Worm (Caenorhabditis elegans) whole organism, mixed stage, embryonic: ENCODE results near the gene T22C8.4.

Experiments used
- M03D4.4 ChIP-seq: sonication (generic microtip); optimal IDR thresholded peaks from 2 replicates; lab custom pipeline; 2017; ENCODE audit warnings: mild to moderate bottlenecking, missing genetic modification characterization, missing compliant biosample characterization
- bed-3 ChIP-seq: fragments of 200-800 bp; sonication (Bioruptor generic); optimal IDR thresholded peaks from 3 replicates; lab custom pipeline; 2018; ENCODE audit warnings: mild to moderate bottlenecking, missing genetic modification characterization, moderate library complexity, missing compliant biosample characterization
- blmp-1 ChIP-seq: fragments of 150-350 bp; optimal IDR thresholded peaks from 2 replicates; lab custom pipeline; 2014; ENCODE audit warnings: missing biosample characterization, missing genetic modification characterization
- ceh-39 ChIP-seq: fragments of 150-350 bp; optimal IDR thresholded peaks from 2 replicates; lab custom pipeline; 2014; ENCODE audit warnings: missing biosample characterization, missing genetic modification characterization
- ceh-43 ChIP-seq: fragments of 200-800 bp; sonication (Bioruptor generic); optimal IDR thresholded peaks from 2 replicates; lab custom pipeline; 2018; ENCODE audit warnings: mild to moderate bottlenecking, missing genetic modification characterization, moderate library complexity, missing compliant biosample characterization
- ceh-83 ChIP-seq: fragments of 200-800 bp; sonication (Bioruptor generic); optimal IDR thresholded peaks from 2 replicates; lab custom pipeline; 2018; ENCODE audit warnings: mild to moderate bottlenecking, missing genetic modification characterization, missing compliant biosample characterization
- ces-1 ChIP-seq: fragments of 150-350 bp; optimal IDR thresholded peaks from 2 replicates; lab custom pipeline; 2014; ENCODE audit warnings: missing biosample characterization, missing genetic modification reagents, missing genetic modification characterization
- cnd-1 ChIP-seq: fragments of 200-800 bp; sonication (Bioruptor generic); optimal IDR thresholded peaks from 2 replicates; lab custom pipeline; 2018; ENCODE audit warnings: mild to moderate bottlenecking, missing genetic modification characterization, missing compliant biosample characterization
- drap-1 ChIP-seq: fragments of 200-800 bp; sonication (Bioruptor generic); optimal IDR thresholded peaks from 3 replicates; lab custom pipeline; 2018; ENCODE audit warnings: mild to moderate bottlenecking, missing genetic modification characterization, missing compliant biosample characterization
- elt-1 ChIP-seq: sonication (generic microtip); optimal IDR thresholded peaks from 2 replicates; lab custom pipeline; 2017; ENCODE audit warnings: missing genetic modification characterization, mild to moderate bottlenecking, missing compliant biosample characterization, antibody characterized with exemption, moderate library complexity, borderline replicate concordance; ENCODE audit not compliant: insufficient read depth
- elt-3 ChIP-seq: fragments of 150-350 bp; optimal IDR thresholded peaks from 2 replicates; lab custom pipeline; 2014; ENCODE audit warnings: missing biosample characterization, missing genetic modification characterization
- flh-1 ChIP-seq: fragments of 200-800 bp; sonication (Bioruptor generic); optimal IDR thresholded peaks from 2 replicates; lab custom pipeline; 2018; ENCODE audit warnings: mild to moderate bottlenecking, missing genetic modification characterization, moderate library complexity, missing compliant biosample characterization
- ham-2 ChIP-seq: fragments of 200-800 bp; sonication (Bioruptor generic); optimal IDR thresholded peaks from 2 replicates; lab custom pipeline; 2018; ENCODE audit warnings: mild to moderate bottlenecking, missing genetic modification characterization, missing compliant biosample characterization
- hlh-1 ChIP-seq: fragments of 150-350 bp; optimal IDR thresholded peaks from 2 replicates; lab custom pipeline; 2014; ENCODE audit warnings: missing biosample characterization, missing genetic modification reagents, missing genetic modification characterization
- lin-13 ChIP-seq: fragments of 150-350 bp; optimal IDR thresholded peaks from 2 replicates; lab custom pipeline; 2014; ENCODE audit warnings: missing biosample characterization, missing genetic modification characterization
- lin-32 ChIP-seq: fragments of 200-800 bp; sonication (Bioruptor generic); optimal IDR thresholded peaks from 2 replicates; lab custom pipeline; 2018; ENCODE audit warnings: mild to moderate bottlenecking, missing genetic modification characterization, missing compliant biosample characterization
- lsy-2 ChIP-seq: fragments of 150-350 bp; optimal IDR thresholded peaks from 2 replicates; lab custom pipeline; 2014; ENCODE audit warnings: missing biosample characterization, missing genetic modification characterization
- mab-5 ChIP-seq: fragments of 150-350 bp; optimal IDR thresholded peaks from 2 replicates; lab custom pipeline; 2014; ENCODE audit warnings: missing biosample characterization, missing genetic modification characterization
- mep-1 ChIP-seq: fragments of 150-350 bp; optimal IDR thresholded peaks from 2 replicates; lab custom pipeline; 2017; ENCODE audit warnings: missing biosample characterization, missing genetic modification reagents, missing genetic modification characterization, inconsistent platforms
- nhr-12 ChIP-seq: fragments of 150-350 bp; optimal IDR thresholded peaks from 2 replicates; lab custom pipeline; 2014; ENCODE audit warnings: missing biosample characterization, missing genetic modification characterization
- nhr-2 ChIP-seq: fragments of 150-350 bp; optimal IDR thresholded peaks from 2 replicates; lab custom pipeline; 2014; ENCODE audit warnings: missing biosample characterization, missing genetic modification characterization
- nhr-237 ChIP-seq: fragments of 150-350 bp; optimal IDR thresholded peaks from 2 replicates; lab custom pipeline; 2014; ENCODE audit warnings: missing biosample characterization, missing genetic modification characterization
- nhr-76 ChIP-seq: sonication (generic microtip); optimal IDR thresholded peaks from 2 replicates; lab custom pipeline; 2017; ENCODE audit warnings: missing biosample characterization, missing genetic modification characterization
- pha-4 ChIP-seq: fragments of 150-350 bp; optimal IDR thresholded peaks from 2 replicates; lab custom pipeline; 2018; ENCODE audit warnings: missing biosample characterization, missing genetic modification reagents, missing genetic modification characterization
- sem-2 ChIP-seq: fragments of 200-800 bp; sonication (Bioruptor generic); optimal IDR thresholded peaks from 2 replicates; lab custom pipeline; 2018; ENCODE audit warnings: mild to moderate bottlenecking, missing genetic modification characterization, missing compliant biosample characterization
- snpc-4 ChIP-seq: fragments of 150-350 bp; optimal IDR thresholded peaks from 2 replicates; lab custom pipeline; 2014; ENCODE audit warnings: missing biosample characterization, missing genetic modification characterization
- sptf-1 ChIP-seq: sonication (generic microtip); optimal IDR thresholded peaks from 2 replicates; lab custom pipeline; 2017; ENCODE audit warnings: mild to moderate bottlenecking, missing genetic modification characterization, moderate library complexity, missing compliant biosample characterization
- tbx-8 ChIP-seq: fragments of 200-800 bp; sonication (Bioruptor generic); optimal IDR thresholded peaks from 2 replicates; lab custom pipeline; 2018; ENCODE audit warnings: mild to moderate bottlenecking, missing genetic modification characterization, moderate library complexity, missing compliant biosample characterization
- unc-120 ChIP-seq: sonication (generic microtip); optimal IDR thresholded peaks from 2 replicates; lab custom pipeline; 2017; ENCODE audit warnings: missing genetic modification characterization, missing compliant biosample characterization; ENCODE audit not compliant: poor library complexity, severe bottlenecking
- unc-39 ChIP-seq: fragments of 150-350 bp; optimal IDR thresholded peaks from 2 replicates; lab custom pipeline; 2014; ENCODE audit warnings: missing biosample characterization, missing genetic modification characterization
- unc-62 ChIP-seq: fragments of 150-350 bp; optimal IDR thresholded peaks from 2 replicates; lab custom pipeline; 2014; ENCODE audit warnings: missing biosample characterization, missing genetic modification reagents, missing genetic modification characterization
- zip-8 ChIP-seq: fragments of 150-350 bp; optimal IDR thresholded peaks from 2 replicates; lab custom pipeline; 2014; ENCODE audit warnings: missing biosample characterization, missing genetic modification characterization

The T22C8.4 gene

DNA sequence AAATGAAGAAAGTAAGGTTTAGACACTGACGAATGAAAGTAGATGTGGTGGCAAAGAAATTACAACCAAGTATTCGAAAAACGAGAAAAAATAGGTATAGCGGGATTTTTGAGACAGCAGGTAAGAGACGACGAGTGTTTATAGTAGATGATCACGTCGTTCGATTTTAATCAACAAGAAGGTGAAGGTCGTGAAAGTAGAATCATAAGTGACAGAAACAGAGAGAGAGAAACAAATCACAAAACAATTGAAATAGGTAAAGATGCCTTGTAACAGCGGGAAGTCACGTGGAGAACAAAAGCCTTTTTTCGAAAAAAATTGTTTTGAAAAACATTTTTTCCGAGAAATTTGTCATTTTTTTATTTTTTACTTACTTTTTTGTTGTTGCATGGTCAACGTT, 6.8 kb upstream of the T22C8.4 start, which contains the start of gene T22C8.6:
Gene T22C8.6 (minus strand): TSS at position 194 of the 400 bp plus-strand sequence.
- TF ChIP-seq elt-3 (no peak), mab-5 (tag; lab: Kevin White, UChicago) (no peak), elt-1 (tag; lab: Kevin White, UChicago) (no peak), sptf-1 (tag; lab: Kevin White, UChicago) (no peak), unc-120 (no peak), hlh-1 (no peak), lsy-2 (tag; lab: Kevin White, UChicago) (no peak), flh-1 (no peak), zip-8 (no peak), nhr-76 (tag; lab: Kevin White, UChicago) (no peak), ceh-43 (GFP tag; lab: Kevin White, UChicago) (no peak), M03D4.4 (tag; lab: Kevin White, UChicago) (no peak), mep-1 (tag; lab: Kevin White, UChicago) (no peak), blmp-1 (tag; lab: Kevin White, UChicago) (no peak), nhr-237 (no peak)

DNA sequence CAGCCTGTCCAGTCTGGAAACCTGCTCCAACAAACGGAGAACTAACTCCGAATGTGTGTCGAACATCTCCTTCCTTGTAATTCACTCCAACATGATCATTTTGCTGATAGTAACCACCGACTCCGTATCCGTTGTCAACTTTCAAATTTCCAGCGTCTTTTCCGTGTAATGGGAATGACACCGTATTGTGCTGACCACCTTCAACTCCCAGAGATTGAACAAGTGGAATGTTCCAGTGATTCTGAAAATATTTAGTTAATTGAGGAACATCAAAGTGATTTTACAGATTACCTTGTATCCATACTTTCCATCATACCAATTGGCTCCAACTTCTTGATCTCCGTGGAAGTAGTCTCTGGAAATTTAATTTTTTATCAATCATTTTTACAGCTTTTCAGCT, 4.6 kb upstream of the T22C8.4 start:
- TF ChIP-seq pha-4 (tag; lab: Kevin White, UChicago): no peak
- TF ChIP-seq ceh-39 (tag; lab: Kevin White, UChicago): no peak
- no peak for TF ChIP-seq unc-120
- no peak for TF ChIP-seq ham-2 (GFP tag; lab: Kevin White, UChicago)
- no peak for TF ChIP-seq lin-13 (tag; lab: Kevin White, UChicago)
- no peak for TF ChIP-seq mep-1 (tag; lab: Kevin White, UChicago)
- no peak for TF ChIP-seq nhr-12 (tag; lab: Kevin White, UChicago)
- no peak for TF ChIP-seq ceh-83 (GFP tag; lab: Kevin White, UChicago)
- TF ChIP-seq ces-1 (GFP tag; lab: Kevin White, UChicago): no peak
- TF ChIP-seq drap-1: no peak
- TF ChIP-seq tbx-8: no peak

- no peak for TF ChIP-seq ceh-83 (GFP tag; lab: Kevin White, UChicago)
- TF ChIP-seq unc-62 (GFP tag; lab: Kevin White, UChicago): no peak
- no peak for TF ChIP-seq ceh-43 (GFP tag; lab: Kevin White, UChicago)
- TF ChIP-seq nhr-76 (tag; lab: Kevin White, UChicago): no peak
- TF ChIP-seq nhr-12 (tag; lab: Kevin White, UChicago): no peak
- TF ChIP-seq lin-13 (tag; lab: Kevin White, UChicago): no peak
- TF ChIP-seq mab-5 (tag; lab: Kevin White, UChicago): no peak
- no peak for TF ChIP-seq ceh-39 (tag; lab: Kevin White, UChicago)
- no peak for TF ChIP-seq unc-120
- TF ChIP-seq snpc-4 (tag; lab: Kevin White, UChicago): no peak
- TF ChIP-seq nhr-237: no peak
Observed at ce11 chrII:8626598-8626997, 3.3 kb upstream of the T22C8.4 start.

DNA sequence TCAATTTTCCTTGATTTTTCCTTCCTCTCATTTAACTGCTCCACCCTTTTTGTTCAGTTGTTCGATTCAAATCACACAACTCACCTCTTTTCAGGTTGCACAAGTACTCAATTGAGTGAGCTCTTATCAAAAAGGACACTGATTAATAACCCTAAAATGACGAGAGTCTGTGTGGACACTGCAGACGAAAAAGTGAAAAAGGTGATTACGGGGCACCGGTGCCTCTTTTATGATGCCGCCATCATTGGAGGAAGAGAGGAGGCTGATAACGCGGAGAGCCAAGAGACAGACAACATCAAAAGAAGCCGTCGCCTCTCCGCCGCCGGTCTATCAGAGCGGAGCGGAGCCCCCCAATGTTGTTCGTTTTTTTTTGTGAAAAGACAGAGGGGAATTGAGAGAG, 1.9 kb upstream of the T22C8.4 start, which contains the start of gene sptf-2:
Gene sptf-2 (plus strand): TSS at position 297 of the 400 bp plus-strand sequence.
- TF ChIP-seq cnd-1 (no peak), unc-62 (GFP tag; lab: Kevin White, UChicago) (no peak), M03D4.4 (tag; lab: Kevin White, UChicago) (no peak), sem-2 (GFP tag; lab: Kevin White, UChicago) (no peak), unc-39 (tag; lab: Kevin White, UChicago) (no peak), bed-3 (no peak), mep-1 (tag; lab: Kevin White, UChicago) (no peak), nhr-2 (tag; lab: Kevin White, UChicago) (no peak), ceh-83 (GFP tag; lab: Kevin White, UChicago) (no peak), ces-1 (GFP tag; lab: Kevin White, UChicago) (no peak), lin-32 (GFP tag; lab: Kevin White, UChicago) (no peak), elt-1 (tag; lab: Kevin White, UChicago) (no peak), drap-1 (no peak), mab-5 (tag; lab: Kevin White, UChicago) (no peak), tbx-8 (no peak)

DNA sequence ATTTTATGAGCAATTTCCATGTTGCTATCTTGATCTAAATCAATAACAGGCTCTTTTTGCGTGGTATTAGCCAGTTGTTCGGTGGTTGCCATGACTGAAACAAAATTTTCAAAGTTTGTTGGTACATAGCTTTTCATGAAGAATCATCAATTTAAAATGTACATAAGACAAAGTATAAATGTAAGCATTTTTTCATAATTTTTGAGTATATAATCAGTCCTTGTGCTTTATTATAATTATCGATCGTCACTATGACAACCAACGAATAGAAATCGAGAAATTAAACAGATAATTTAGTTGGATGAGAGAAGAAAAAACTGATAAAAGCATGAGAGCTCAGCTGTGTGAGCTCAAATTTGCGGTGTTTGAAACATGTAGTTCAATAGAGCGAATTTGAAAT, 1.4 kb downstream of the T22C8.4 start, which contains the start of gene T22C8.3:
Gene T22C8.3 (minus strand): TSS at position 101 of the 400 bp plus-strand sequence.
- no peak for TF ChIP-seq blmp-1 (tag; lab: Kevin White, UChicago)
- TF ChIP-seq ceh-43 (GFP tag; lab: Kevin White, UChicago): no peak
- no peak for TF ChIP-seq nhr-2 (tag; lab: Kevin White, UChicago)
- no peak for TF ChIP-seq pha-4 (tag; lab: Kevin White, UChicago)
- TF ChIP-seq sptf-1 (tag; lab: Kevin White, UChicago): no peak
- TF ChIP-seq cnd-1: no peak
